Worm (Caenorhabditis elegans) whole organism, young adult: ENCODE results near the gene F26F4.12.

Source experiments
- B0035.1 ChIP-seq: sonication (generic microtip); optimal IDR thresholded peaks from 2 replicates; lab custom pipeline; 2016; ENCODE audit warnings: missing genetic modification characterization, mild to moderate bottlenecking, missing compliant biosample characterization, missing genotype, missing genetic modification reagents
- C06A6.2 ChIP-seq: fragments of 200-800 bp; sonication (Bioruptor generic); conservative IDR thresholded peaks from 2 replicates; pipeline ENCODE4 v1.3.6; 2022; ENCODE audit warnings: missing genetic modification characterization, missing compliant biosample characterization
- F33H1.4 ChIP-seq: fragments of 200-800 bp; sonication (Bioruptor generic); IDR thresholded peaks from 2 replicates; pipeline ENCODE4 v1.3.6; 2022; ENCODE audit warnings: missing genetic modification reagents, missing genetic modification characterization, missing compliant biosample characterization
- F49E8.2 ChIP-seq: sonication (generic microtip); optimal IDR thresholded peaks from 3 replicates; lab custom pipeline; 2017; ENCODE audit warnings: missing genetic modification characterization, mild to moderate bottlenecking, missing compliant biosample characterization, antibody characterized with exemption, moderate library complexity; ENCODE audit not compliant: insufficient read depth
- F52B5.7 ChIP-seq: sonication (generic microtip); optimal IDR thresholded peaks from 2 replicates; lab custom pipeline; 2016; ENCODE audit warnings: mild to moderate bottlenecking, missing genetic modification characterization, missing compliant biosample characterization
- F55B11.4 ChIP-seq: sonication (generic microtip); optimal IDR thresholded peaks from 2 replicates; lab custom pipeline; 2016; ENCODE audit warnings: missing compliant biosample characterization, missing genetic modification characterization, borderline replicate concordance; ENCODE audit not compliant: insufficient read depth
- Y79H2A.3 ChIP-seq: fragments of 200-800 bp; sonication (Bioruptor generic); conservative IDR thresholded peaks from 2 replicates; pipeline ENCODE4 v1.3.6; 2022; ENCODE audit warnings: missing genetic modification reagents, missing genetic modification characterization, missing compliant biosample characterization
- Y95B8A.8 ChIP-seq: fragments of 200-800 bp; sonication (Bioruptor generic); IDR thresholded peaks from 2 replicates; pipeline ENCODE4 v1.3.6; 2022; ENCODE audit warnings: missing genetic modification reagents, missing genetic modification characterization, missing compliant biosample characterization
- akir-1 ChIP-seq: fragments of 200-800 bp; sonication (Bioruptor generic); optimal IDR thresholded peaks from 2 replicates; lab custom pipeline; 2018; ENCODE audit warnings: mild to moderate bottlenecking, missing genetic modification characterization, moderate library complexity, missing compliant biosample characterization
- ama-1 ChIP-seq, 3 experiments: fragments of 150-350 bp in 1 of 3; sonication (generic microtip) in 2 of 3; optimal IDR thresholded peaks; 2 replicates each; lab custom pipeline; 2014 to 2018; ENCODE audit warnings: missing biosample characterization in 2 of 3, missing genetic modification characterization in 2 of 3, missing genetic modification reagents in 2 of 3
- attf-6 ChIP-seq: fragments of 200-800 bp; sonication (Bioruptor generic); IDR thresholded peaks from 2 replicates; pipeline ENCODE4 v1.3.6; 2022; ENCODE audit warnings: missing genetic modification reagents, missing genetic modification characterization, missing compliant biosample characterization
- bed-2 ChIP-seq: fragments of 200-800 bp; sonication (Bioruptor generic); IDR thresholded peaks from 2 replicates; pipeline ENCODE4 v1.3.6; 2022; ENCODE audit warnings: missing genetic modification reagents, missing genetic modification characterization, missing compliant biosample characterization
- ccch-3 ChIP-seq: fragments of 200-800 bp; sonication (Bioruptor generic); optimal IDR thresholded peaks from 2 replicates; lab custom pipeline; 2018; ENCODE audit warnings: mild to moderate bottlenecking, missing genetic modification characterization, missing compliant biosample characterization
- cebp-1 ChIP-seq, 2 experiments: fragments of 200-800 bp in 1 of 2; sonication (Bioruptor generic) in 1 of 2; sonication (generic microtip) in 1 of 2; IDR thresholded peaks in 1 of 2; optimal IDR thresholded peaks in 1 of 2; 2 replicates each; pipeline versions ENCODE4 v1.3.6 to Lab custom; 2017 to 2022; ENCODE audit warnings: missing compliant biosample characterization in 2 of 2, missing genetic modification characterization in 2 of 2, mild to moderate bottlenecking in 1 of 2, missing genetic modification reagents in 1 of 2, moderate library complexity in 1 of 2
- ceh-27 ChIP-seq: fragments of 200-800 bp; sonication (Bioruptor generic); optimal IDR thresholded peaks from 2 replicates; lab custom pipeline; 2018; ENCODE audit warnings: mild to moderate bottlenecking, missing genetic modification characterization, moderate library complexity, missing compliant biosample characterization
- ceh-40 ChIP-seq: fragments of 200-800 bp; sonication (Bioruptor generic); IDR thresholded peaks from 2 replicates; pipeline ENCODE4 v1.3.6; 2022; ENCODE audit warnings: missing genetic modification characterization, missing compliant biosample characterization
- ekl-4 ChIP-seq: fragments of 200-800 bp; sonication (Bioruptor generic); IDR thresholded peaks from 2 replicates; pipeline ENCODE4 v1.3.6; 2022; ENCODE audit warnings: missing genetic modification reagents, missing genetic modification characterization, missing compliant biosample characterization
- ets-4 ChIP-seq: fragments of 200-800 bp; sonication (Bioruptor generic); optimal IDR thresholded peaks from 2 replicates; lab custom pipeline; 2018; ENCODE audit warnings: mild to moderate bottlenecking, missing genetic modification characterization, missing compliant biosample characterization
- fkh-3 ChIP-seq: sonication (generic microtip); optimal IDR thresholded peaks from 2 replicates; lab custom pipeline; 2016; ENCODE audit warnings: mild to moderate bottlenecking, missing genetic modification characterization, missing compliant biosample characterization
- him-1 ChIP-seq: sonication (generic microtip); optimal IDR thresholded peaks from 2 replicates; lab custom pipeline; 2016; ENCODE audit warnings: missing genotype, missing genetic modification reagents, missing genetic modification characterization, missing compliant biosample characterization
- hlh-26 ChIP-seq: fragments of 200-800 bp; sonication (Bioruptor generic); conservative IDR thresholded peaks from 2 replicates; pipeline ENCODE4 v1.3.6; 2022; ENCODE audit warnings: missing genetic modification reagents, missing genetic modification characterization, missing compliant biosample characterization
- hrde-1 ChIP-seq: sonication (generic microtip); optimal IDR thresholded peaks from 2 replicates; lab custom pipeline; 2016; ENCODE audit warnings: missing genetic modification characterization, mild to moderate bottlenecking, missing compliant biosample characterization, moderate library complexity, missing genotype, missing genetic modification reagents, borderline replicate concordance
- hsf-1 ChIP-seq: fragments of 200-800 bp; sonication (Bioruptor generic); IDR thresholded peaks from 2 replicates; pipeline ENCODE4 v1.3.6; 2022; ENCODE audit warnings: missing genetic modification reagents, missing genetic modification characterization, missing compliant biosample characterization
- lin-54 ChIP-seq: fragments of 200-800 bp; sonication (Bioruptor generic); optimal IDR thresholded peaks from 2 replicates; lab custom pipeline; 2018; ENCODE audit warnings: mild to moderate bottlenecking, missing genetic modification characterization, missing compliant biosample characterization
- lsl-1 ChIP-seq: fragments of 200-800 bp; sonication (Bioruptor generic); optimal IDR thresholded peaks from 2 replicates; lab custom pipeline; 2018; ENCODE audit warnings: mild to moderate bottlenecking, missing genetic modification characterization, moderate library complexity, missing compliant biosample characterization
- madf-6 ChIP-seq: fragments of 200-800 bp; sonication (Bioruptor generic); IDR thresholded peaks from 2 replicates; pipeline ENCODE4 v1.3.6; 2022; ENCODE audit warnings: missing genetic modification reagents, missing genetic modification characterization, missing compliant biosample characterization
- madf-8 ChIP-seq: fragments of 200-800 bp; sonication (Bioruptor generic); conservative IDR thresholded peaks from 2 replicates; pipeline ENCODE4 v1.3.6; 2022; ENCODE audit warnings: missing genetic modification reagents, missing genetic modification characterization, missing compliant biosample characterization
- mel-28 ChIP-seq: sonication (generic microtip); optimal IDR thresholded peaks from 2 replicates; lab custom pipeline; 2016; ENCODE audit warnings: borderline replicate concordance, mild to moderate bottlenecking, missing genetic modification characterization, missing compliant biosample characterization
- nfya-2 ChIP-seq: fragments of 200-800 bp; sonication (Bioruptor generic); IDR thresholded peaks from 2 replicates; pipeline ENCODE4 v1.3.6; 2022; ENCODE audit warnings: missing genetic modification reagents, missing genetic modification characterization, missing compliant biosample characterization
- nfyb-1 ChIP-seq: fragments of 200-800 bp; sonication (Bioruptor generic); IDR thresholded peaks from 2 replicates; pipeline ENCODE4 v1.3.6; 2022; ENCODE audit warnings: missing genetic modification reagents, missing genetic modification characterization, missing compliant biosample characterization
- pbrm-1 ChIP-seq: fragments of 200-800 bp; sonication (Bioruptor generic); IDR thresholded peaks from 2 replicates; pipeline ENCODE4 v1.3.6; 2022; ENCODE audit warnings: missing genetic modification reagents, missing genetic modification characterization, missing compliant biosample characterization
- rcor-1 ChIP-seq: fragments of 200-800 bp; sonication (Bioruptor generic); IDR thresholded peaks from 2 replicates; pipeline ENCODE4 v1.3.6; 2022; ENCODE audit warnings: missing genetic modification reagents, missing genetic modification characterization, missing compliant biosample characterization
- rpc-1 ChIP-seq, 2 experiments: fragments of 150-350 bp in 1 of 2; sonication (generic microtip) in 1 of 2; optimal IDR thresholded peaks; 2 replicates each; lab custom pipeline; 2014 to 2018; ENCODE audit warnings: missing biosample characterization in 1 of 2, missing genetic modification characterization in 1 of 2, missing genetic modification reagents in 1 of 2, missing genotype in 1 of 2
- sea-2 ChIP-seq: fragments of 200-800 bp; sonication (Bioruptor generic); IDR thresholded peaks from 2 replicates; pipeline ENCODE4 v1.3.6; 2022; ENCODE audit warnings: missing genetic modification characterization, missing compliant biosample characterization
- snpc-1.3 ChIP-seq: sonication (generic microtip); optimal IDR thresholded peaks from 2 replicates; lab custom pipeline; 2017; ENCODE audit warnings: missing genetic modification characterization, mild to moderate bottlenecking, missing compliant biosample characterization, antibody characterized with exemption, moderate library complexity, missing genotype, missing genetic modification reagents; ENCODE audit not compliant: insufficient read depth
- snpc-3.4 ChIP-seq: sonication (generic microtip); optimal IDR thresholded peaks from 2 replicates; lab custom pipeline; 2017; ENCODE audit warnings: missing genetic modification characterization, mild to moderate bottlenecking, missing compliant biosample characterization, antibody characterized with exemption, moderate library complexity, missing genotype, missing genetic modification reagents
- sptf-2 ChIP-seq: fragments of 200-800 bp; sonication (Bioruptor generic); optimal IDR thresholded peaks from 2 replicates; lab custom pipeline; 2018; ENCODE audit warnings: mild to moderate bottlenecking, missing genetic modification characterization, missing compliant biosample characterization
- tlf-1 ChIP-seq: fragments of 200-800 bp; sonication (Bioruptor generic); optimal IDR thresholded peaks from 2 replicates; lab custom pipeline; 2018; ENCODE audit warnings: mild to moderate bottlenecking, missing genetic modification characterization, missing compliant biosample characterization
- zim-3 ChIP-seq: sonication (generic microtip); optimal IDR thresholded peaks from 2 replicates; lab custom pipeline; 2017; ENCODE audit warnings: mild to moderate bottlenecking, missing genetic modification characterization, moderate library complexity, missing compliant biosample characterization
- ztf-22 ChIP-seq: fragments of 200-800 bp; sonication (Bioruptor generic); optimal IDR thresholded peaks from 2 replicates; lab custom pipeline; 2018; ENCODE audit warnings: mild to moderate bottlenecking, missing genetic modification characterization, moderate library complexity, missing compliant biosample characterization
- ztf-26 ChIP-seq: sonication (generic microtip); optimal IDR thresholded peaks from 2 replicates; lab custom pipeline; 2017; ENCODE audit warnings: missing genetic modification characterization, missing compliant biosample characterization
- ztf-6 ChIP-seq: fragments of 200-800 bp; sonication (Bioruptor generic); IDR thresholded peaks from 2 replicates; pipeline ENCODE4 v1.3.6; 2022; ENCODE audit warnings: missing genetic modification reagents, missing genetic modification characterization, missing compliant biosample characterization

The F26F4.12 gene

DNA sequence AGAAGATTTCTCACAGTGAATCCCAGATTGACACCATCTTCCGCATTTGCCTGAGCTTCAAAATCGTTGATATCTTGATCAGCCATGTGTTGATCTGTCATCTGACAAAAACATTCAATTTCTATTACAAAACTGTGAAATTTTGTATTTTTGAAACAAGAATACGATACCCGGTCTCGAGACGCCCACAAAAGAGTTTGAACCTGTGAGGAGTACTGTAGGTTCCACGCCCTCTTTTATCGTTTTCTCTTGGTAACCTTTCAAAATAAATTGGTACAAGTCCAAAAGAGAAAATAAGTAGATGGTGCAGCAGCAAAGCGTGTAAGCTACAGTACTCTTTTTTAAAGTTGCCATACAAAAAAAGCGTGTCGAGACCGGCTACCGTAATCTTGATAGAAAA, at the start of gene F26F4.12:
Gene F26F4.12, minus strand, starts transcription at position 101 of the 400 bp plus-strand sequence.
- TF ChIP-seq F33H1.4 (GFP tag; lab: Robert Waterston, UW) (no peak), snpc-1.3 (no peak), him-1 (tag; lab: Kevin White, UChicago) (no peak), rpc-1 (optimal IDR thresholded peaks at IDR 0.05; lab: Kevin White, UChicago) (no peak), rpc-1 (tag; optimal IDR thresholded peaks at IDR 0.05; lab: Kevin White, UChicago) (no peak), rcor-1 (GFP tag; lab: Robert Waterston, UW) (no peak), ceh-27 (GFP tag; lab: Kevin White, UChicago) (no peak), Y79H2A.3 (GFP tag; lab: Robert Waterston, UW) (no peak), hsf-1 (no peak), ztf-22 (GFP tag; lab: Kevin White, UChicago) (no peak), snpc-3.4 (tag; lab: Kevin White, UChicago) (no peak), ztf-6 (GFP tag; lab: Robert Waterston, UW) (no peak), ccch-3 (no peak), bed-2 (no peak), ceh-40 (GFP tag; lab: Robert Waterston, UW) (no peak), pbrm-1 (GFP tag; lab: Robert Waterston, UW) (no peak), madf-6 (GFP tag; lab: Robert Waterston, UW) (no peak), madf-8 (GFP tag; lab: Robert Waterston, UW) (no peak), nfya-2 (GFP tag; lab: Robert Waterston, UW) (no peak), F49E8.2 (tag; lab: Kevin White, UChicago) (no peak)

ce11 chrIII:4956566-4956965, 46.7 kb upstream of the F26F4.12 start, which contains the start of gene C26E6.1:
C26E6.1 (plus strand) TSS chrIII:4956866.
- TF ChIP-seq sea-2 (GFP tag; lab: Robert Waterston, UW) (no peak), sptf-2 (no peak), tlf-1 (GFP tag; lab: Kevin White, UChicago) (no peak), ama-1 (optimal IDR thresholded peaks at IDR 0.05; lab: Kevin White, UChicago) (no peak), ama-1 (GFP tag; optimal IDR thresholded peaks at IDR 0.05; lab: Kevin White, UChicago) (no peak), zim-3 (no peak), Y95B8A.8 (GFP tag; lab: Robert Waterston, UW) (no peak), ztf-26 (tag; lab: Kevin White, UChicago) (no peak)

- no peak for TF ChIP-seq ekl-4
- peak; percentile 64; the same call in 1 of the 2 replicates for TF ChIP-seq nfyb-1 (GFP tag; lab: Robert Waterston, UW)
- TF ChIP-seq, all 124 proteins: peak for 1
Measured at ce11 chrIII:4952970-4953369, 43.1 kb upstream of the F26F4.12 start.

DNA sequence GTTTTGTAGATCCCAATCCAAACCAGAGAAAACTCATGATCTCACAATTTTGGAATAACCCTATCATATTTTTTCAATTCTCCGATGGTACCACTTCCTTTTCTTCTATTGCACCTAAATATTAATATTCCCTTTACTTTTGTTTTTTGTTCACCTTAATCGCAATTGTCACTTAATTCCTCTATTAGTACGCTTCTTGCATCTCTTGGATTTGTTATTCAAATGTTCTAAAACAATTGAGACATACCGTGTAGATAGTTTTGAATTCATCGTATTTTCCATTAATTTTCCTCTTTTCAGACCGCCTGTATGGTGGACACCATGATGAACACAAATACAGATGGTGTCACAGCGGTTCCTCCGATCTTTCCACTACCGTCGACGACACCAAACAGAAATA, 42.0 kb upstream of the F26F4.12 start, which contains the start of gene flh-2:
Gene flh-2, plus strand, starts transcription at position 301 of the 400 bp plus-strand sequence.
- TF ChIP-seq nfya-2 (GFP tag; lab: Robert Waterston, UW) (no peak), ztf-22 (GFP tag; lab: Kevin White, UChicago) (no peak), cebp-1 (GFP tag; IDR thresholded peaks at IDR 0.05; lab: Robert Waterston, UW) (no peak), cebp-1 (tag; optimal IDR thresholded peaks at IDR 0.05; lab: Kevin White, UChicago) (no peak), F55B11.4 (tag; lab: Kevin White, UChicago) (no peak), F52B5.7 (tag; lab: Kevin White, UChicago) (no peak), hlh-26 (GFP tag; lab: Robert Waterston, UW) (no peak), akir-1 (GFP tag; lab: Kevin White, UChicago) (no peak), C06A6.2 (GFP tag; lab: Robert Waterston, UW) (no peak), sptf-2 (no peak), hrde-1 (no peak), attf-6 (GFP tag; lab: Robert Waterston, UW) (no peak), mel-28 (no peak), B0035.1 (tag; lab: Kevin White, UChicago) (no peak), lsl-1 (GFP tag; lab: Kevin White, UChicago) (no peak), fkh-3 (tag; lab: Kevin White, UChicago) (no peak), ets-4 (GFP tag; lab: Kevin White, UChicago) (no peak), lin-54 (GFP tag; lab: Kevin White, UChicago) (no peak)
